Fruit fly (Drosophila melanogaster) whole organism, pupa: ENCODE results near the gene Actn.

ENCODE experiments used
- CG13204 ChIP-seq: fragments of 200-800 bp; sonication (Bioruptor generic); optimal IDR thresholded peaks from 2 replicates; lab custom pipeline; 2018; ENCODE audit warnings: missing biosample characterization, mild to moderate bottlenecking, missing genetic modification characterization, moderate library complexity
- CG14655 ChIP-seq: fragments of 200-800 bp; sonication (Bioruptor generic); optimal IDR thresholded peaks from 3 replicates; lab custom pipeline; 2017; ENCODE audit warnings: mild to moderate bottlenecking, missing biosample characterization, missing genetic modification reagents, missing genetic modification characterization
- CG34367 ChIP-seq: fragments of 200-800 bp; sonication (Bioruptor generic); optimal IDR thresholded peaks from 2 replicates; lab custom pipeline; 2018; ENCODE audit warnings: missing biosample characterization, mild to moderate bottlenecking, missing genetic modification characterization
- EcR ChIP-seq: fragments of 200-800 bp; sonication (Bioruptor generic); optimal IDR thresholded peaks from 3 replicates; lab custom pipeline; 2019; ENCODE audit warnings: missing biosample characterization, missing genetic modification characterization, mild to moderate bottlenecking, moderate library complexity, missing genetic modification reagents
- rn ChIP-seq: fragments of 200-800 bp; sonication (Bioruptor generic); IDR thresholded peaks from 2 replicates; pipeline ENCODE4 v1.3.6; 2022; ENCODE audit warnings: missing biosample characterization, missing genetic modification characterization

DNA sequence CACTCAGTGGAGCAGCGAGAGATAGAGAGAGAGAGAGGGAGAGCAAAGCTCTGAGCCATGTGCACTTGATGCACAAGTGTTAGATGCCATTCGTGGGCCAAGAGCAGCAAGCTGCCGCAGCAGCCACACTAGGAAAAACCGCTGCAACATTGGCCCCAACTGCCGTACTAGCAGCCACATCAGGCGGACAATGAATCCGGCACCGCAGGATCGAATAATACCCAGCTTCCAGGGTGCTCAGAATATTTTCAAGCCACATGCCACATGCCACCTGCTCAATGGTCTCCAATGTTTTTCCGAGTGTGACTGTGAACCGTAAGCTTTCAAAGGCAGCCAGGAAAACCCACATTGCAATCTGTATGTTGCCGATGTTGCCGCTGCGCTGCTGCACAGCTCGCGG, 53.4 kb downstream of the Actn start:
- TF ChIP-seq CG34367 (tag; lab: Kevin White, UChicago) = no peak
- no peak for TF ChIP-seq EcR
- no peak for TF ChIP-seq CG13204
- peak; percentile 75 for TF ChIP-seq CG14655 (GFP tag; lab: Kevin White, UChicago)
- peak; percentile 81 for TF ChIP-seq rn
